Worm (Caenorhabditis elegans): ENCODE data around the gene fkh-9.

DNA sequence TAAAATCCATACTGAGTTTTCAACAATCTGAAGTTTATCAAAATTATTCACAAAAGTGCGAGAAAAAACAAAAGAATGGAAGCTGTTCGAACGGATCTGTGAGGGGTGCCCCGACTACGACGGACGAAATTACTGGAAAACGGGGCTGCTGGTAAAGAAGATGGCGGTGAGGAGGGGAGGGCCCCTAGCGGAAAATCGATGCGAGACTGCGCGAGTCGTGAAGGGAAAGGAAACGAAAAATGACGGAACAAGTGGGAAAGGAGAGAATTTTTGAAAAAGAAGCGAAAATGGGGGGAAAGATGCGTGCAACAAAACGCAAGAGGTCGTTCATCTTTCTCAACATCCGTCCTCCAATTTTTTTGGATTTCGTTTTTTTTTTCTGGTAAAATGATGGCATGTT, 24.0 kb downstream of the fkh-9 start:
- TF ChIP-seq him-1 (tag; optimal IDR thresholded peaks at IDR 0.05) (no peak), dao-5 (tag; optimal IDR thresholded peaks at IDR 0.05) (no peak), W03F9.2 (tag; optimal IDR thresholded peaks at IDR 0.05) (no peak)

All from whole organism, L4/young adult.